Worm (Caenorhabditis elegans) whole organism, L4 larva: ENCODE measurements around the gene cal-7.

Experiments used
- lin-13 ChIP-seq: fragments of 150-350 bp; optimal IDR thresholded peaks from 2 replicates; lab custom pipeline; 2014; ENCODE audit warnings: missing biosample characterization, missing genetic modification reagents, missing genetic modification characterization
- nhr-28 ChIP-seq: fragments of 150-350 bp; optimal IDR thresholded peaks from 2 replicates; lab custom pipeline; 2014; ENCODE audit warnings: missing biosample characterization, missing genetic modification characterization

DNA sequence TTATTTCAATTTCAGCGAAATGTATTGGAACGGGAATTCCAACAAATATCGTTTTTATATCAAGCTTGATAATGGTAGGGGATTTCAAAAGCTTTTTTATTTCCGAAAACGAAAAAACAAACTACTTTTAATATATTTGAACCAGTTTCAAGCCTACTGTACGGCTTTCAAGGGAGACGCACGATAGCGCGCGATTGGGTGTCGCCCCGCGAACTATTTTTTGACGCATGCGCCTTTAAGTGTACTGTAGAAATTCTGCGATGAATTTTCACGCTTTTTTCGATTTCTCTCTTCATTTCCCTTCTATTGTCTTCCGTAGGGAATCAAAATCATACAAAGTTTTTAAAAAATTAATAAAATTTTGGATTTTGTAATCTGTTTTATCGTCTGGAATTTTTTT lies 30.4 kb upstream of the cal-7 start:
- no peak for TF ChIP-seq lin-13 (GFP tag; lab: Kevin White, UChicago)
- no peak for TF ChIP-seq nhr-28 (tag; lab: Kevin White, UChicago)
